Fruit fly (Drosophila melanogaster): Measurements from ENCODE around the gene hng3.

dm6 chr3L:782521-782920 lies 27.2 kb upstream of the hng3 start:
- TF ChIP-seq psq (optimal IDR thresholded peaks at IDR 0.05) (no peak), Sin3A (optimal IDR thresholded peaks at IDR 0.05) (no peak), h (optimal IDR thresholded peaks at IDR 0.05) (no peak), ttk (optimal IDR thresholded peaks at IDR 0.05) (no peak), Myc (optimal IDR thresholded peaks at IDR 0.05) (no peak)

Measured in Kc167 (cell line).